Fruit fly (Drosophila melanogaster): ENCODE data around the gene cl.
A peak's percentile ranks its signal among the peaks of the same experiment; 100 is the strongest.

Gene cl

DNA sequence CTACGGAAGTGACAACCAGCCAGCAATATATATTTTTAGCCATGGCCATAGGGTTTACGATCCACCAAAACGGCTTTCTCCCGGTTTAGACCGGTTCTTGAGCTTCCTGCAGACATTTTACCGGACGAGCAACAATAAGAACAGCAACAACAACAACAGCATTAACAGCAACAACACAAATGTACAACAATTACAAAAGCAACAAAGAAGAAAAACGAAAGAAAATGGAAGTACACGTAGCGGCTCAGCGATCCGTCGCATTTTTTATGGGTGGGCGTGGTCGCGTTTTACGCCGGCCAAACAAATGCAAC is 26.2 kb downstream of the cl start:
- TF ChIP-seq Rel (GFP tag; optimal IDR thresholded peaks at IDR 0.05) (no peak), Rel (tag; optimal IDR thresholded peaks at IDR 0.05) (peak; percentile 41), Hr83 (GFP tag; optimal IDR thresholded peaks at IDR 0.05; ENCODE audit: poor library complexity, severe bottlenecking) (no peak)

DNA sequence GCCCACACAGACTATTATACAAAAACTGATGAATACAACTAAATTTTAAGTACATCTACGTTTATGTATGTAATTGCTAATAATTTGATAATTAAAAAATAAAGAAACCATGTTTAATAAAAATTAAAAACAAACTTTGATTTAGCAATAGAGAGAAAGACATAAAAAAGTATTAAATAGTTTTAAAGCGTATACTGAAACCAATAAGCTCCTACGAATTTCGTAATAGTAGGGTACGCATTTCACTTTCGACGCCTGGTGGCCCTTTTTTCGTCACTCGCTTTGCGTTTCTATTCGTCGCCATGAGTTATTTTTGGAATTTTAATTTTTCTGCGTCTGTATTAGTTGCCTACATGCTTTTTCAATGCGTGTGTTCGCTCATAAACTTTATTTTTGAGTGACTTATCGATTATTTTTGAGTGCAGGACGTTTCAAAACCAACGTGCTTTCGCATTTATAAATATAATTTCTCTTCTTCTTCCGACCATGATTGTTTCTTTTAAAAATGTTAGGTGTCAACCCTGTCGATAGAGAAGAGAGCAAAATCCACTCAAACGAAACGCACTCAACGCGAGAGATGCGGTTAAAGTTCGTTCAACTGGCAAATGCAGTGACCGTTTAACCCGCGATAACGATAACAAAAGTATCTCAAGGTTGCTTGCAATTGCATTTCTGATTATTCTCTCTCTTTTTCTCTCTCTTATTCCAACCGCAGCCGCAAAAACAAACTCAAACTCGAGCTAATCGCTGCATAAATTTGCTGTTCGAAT is 26.8 kb downstream of the cl start, which contains the start of gene Oscillin:
Oscillin (plus strand) TSS at position 569 of the 770 bp plus-strand sequence.
- TF ChIP-seq N (GFP tag; optimal IDR thresholded peaks at IDR 0.05) (no peak), Myc (optimal IDR thresholded peaks at IDR 0.05) (no peak), lola (GFP tag; optimal IDR thresholded peaks at IDR 0.05) (no peak), woc (GFP tag; optimal IDR thresholded peaks at IDR 0.05) (peak; percentile 71), Abd-B (GFP tag; optimal IDR thresholded peaks at IDR 0.05) (no peak), pan (optimal IDR thresholded peaks at IDR 0.05) (no peak), Hnf4 (GFP tag; optimal IDR thresholded peaks at IDR 0.05) (peak; percentile 14), GATAd (GFP tag; optimal IDR thresholded peaks at IDR 0.05) (no peak), dl (GFP tag; optimal IDR thresholded peaks at IDR 0.05; ENCODE audit: insufficient read depth in 1 of 2, partially characterized antibody in 2 of 2) (peak in 1 of 2 experiments; percentile 18), CG9705 (GFP tag; optimal IDR thresholded peaks at IDR 0.05) (peak; percentile 3), brk (GFP tag; optimal IDR thresholded peaks at IDR 0.05) (peak; percentile 61), Vsx2 (GFP tag; optimal IDR thresholded peaks at IDR 0.05; ENCODE audit: partially characterized antibody) (peak; percentile 56), usp (GFP tag; optimal IDR thresholded peaks at IDR 0.05) (no peak), Hr78 (GFP tag; optimal IDR thresholded peaks at IDR 0.05) (no peak), br (GFP tag; optimal IDR thresholded peaks at IDR 0.05) (peak; percentile 26), h (GFP tag; optimal IDR thresholded peaks at IDR 0.05) (peak; percentile 72), tai (GFP tag; optimal IDR thresholded peaks at IDR 0.05) (no peak), psq (GFP tag; optimal IDR thresholded peaks at IDR 0.05) (peak; percentile 90), jim (GFP tag; optimal IDR thresholded peaks at IDR 0.05) (no peak), OdsH (GFP tag; optimal IDR thresholded peaks at IDR 0.05) (peak; percentile 20), HLH106 (tag; optimal IDR thresholded peaks at IDR 0.05) (peak; percentile 76), CrebA (GFP tag; optimal IDR thresholded peaks at IDR 0.05; ENCODE audit: borderline replicate concordance) (no peak), sv (GFP tag; optimal IDR thresholded peaks at IDR 0.05) (peak; percentile 78), sage (GFP tag; optimal IDR thresholded peaks at IDR 0.05) (peak; percentile 12), ey (GFP tag; optimal IDR thresholded peaks at IDR 0.05) (peak; percentile 28), CG32264 (GFP tag; optimal IDR thresholded peaks at IDR 0.05) (no peak), Dif (GFP tag; optimal IDR thresholded peaks at IDR 0.05; ENCODE audit: partially characterized antibody) (no peak), Rel (GFP tag; optimal IDR thresholded peaks at IDR 0.05) (no peak), Rel (tag; optimal IDR thresholded peaks at IDR 0.05) (no peak), fru (GFP tag; optimal IDR thresholded peaks at IDR 0.05) (peak; percentile 48), Dfd (GFP tag; optimal IDR thresholded peaks at IDR 0.05) (no peak), Hr83 (GFP tag; optimal IDR thresholded peaks at IDR 0.05; ENCODE audit: poor library complexity, severe bottlenecking) (no peak), Jra (GFP tag; optimal IDR thresholded peaks at IDR 0.05) (no peak), rgr (GFP tag; optimal IDR thresholded peaks at IDR 0.05) (peak; percentile 31), Sp1 (GFP tag; optimal IDR thresholded peaks at IDR 0.05) (no peak), foxo (GFP tag; optimal IDR thresholded peaks at IDR 0.05) (peak in 1 of 2 experiments; percentile 70), Mio (GFP tag; optimal IDR thresholded peaks at IDR 0.05) (no peak), dsf (GFP tag; optimal IDR thresholded peaks at IDR 0.05; ENCODE audit: borderline replicate concordance) (no peak), dmrt93B (GFP tag; optimal IDR thresholded peaks at IDR 0.05) (peak; percentile 61)

DNA sequence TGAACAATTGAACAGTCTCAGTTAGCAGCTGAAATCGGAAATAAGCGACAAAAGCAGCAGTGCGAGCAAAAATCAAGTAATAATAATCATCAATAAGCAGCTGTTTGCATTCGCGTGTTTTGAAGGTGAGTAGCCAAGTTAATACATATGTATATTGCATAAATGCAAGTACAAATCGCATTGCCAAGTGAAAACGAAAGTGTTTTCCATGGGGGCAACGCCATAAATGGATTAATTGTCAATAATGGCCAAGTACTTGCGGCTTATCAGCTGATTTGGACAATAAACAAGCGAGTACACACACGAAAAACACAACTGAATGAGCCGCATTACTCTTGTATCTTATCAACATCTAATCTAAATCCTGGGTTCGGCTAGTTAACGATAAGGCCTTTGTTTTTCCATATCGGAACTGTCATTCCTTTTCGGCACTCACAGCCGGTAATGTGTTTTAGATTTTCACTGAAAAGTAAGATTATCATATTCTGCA is 27.4 kb downstream of the cl start:
- peak; percentile 13 for TF ChIP-seq Dif (GFP tag; optimal IDR thresholded peaks at IDR 0.05; ENCODE audit: partially characterized antibody)
- TF ChIP-seq Hnf4 (GFP tag; optimal IDR thresholded peaks at IDR 0.05): no peak
- TF ChIP-seq rgr (GFP tag; optimal IDR thresholded peaks at IDR 0.05): peak; percentile 67
- no peak for TF ChIP-seq Hr83 (GFP tag; optimal IDR thresholded peaks at IDR 0.05; ENCODE audit: poor library complexity, severe bottlenecking)
- TF ChIP-seq pan (optimal IDR thresholded peaks at IDR 0.05): no peak
- no peak for TF ChIP-seq HLH106 (tag; optimal IDR thresholded peaks at IDR 0.05)
- no peak for TF ChIP-seq tai (GFP tag; optimal IDR thresholded peaks at IDR 0.05)

Measured in whole organism, wandering third instar larva.